Worm (Caenorhabditis elegans) whole organism, young adult: ENCODE measurements around the gene srr-3.

Experiments
- B0019.2 ChIP-seq: fragments of 200-800 bp; sonication (Bioruptor generic); conservative IDR thresholded peaks from 2 replicates; pipeline ENCODE4 v1.3.6; 2022; ENCODE audit warnings: missing genetic modification reagents, missing genetic modification characterization, missing compliant biosample characterization
- B0261.1 ChIP-seq: sonication (generic microtip); optimal IDR thresholded peaks from 2 replicates; lab custom pipeline; 2016; ENCODE audit warnings: mild to moderate bottlenecking, missing genetic modification characterization, moderate library complexity, missing compliant biosample characterization
- C17E4.6 ChIP-seq: fragments of 200-800 bp; sonication (Bioruptor generic); IDR thresholded peaks from 2 replicates; pipeline ENCODE4 v1.3.6; 2022; ENCODE audit warnings: missing genetic modification reagents, missing genetic modification characterization, missing compliant biosample characterization
- F33H1.4 ChIP-seq: fragments of 200-800 bp; sonication (Bioruptor generic); IDR thresholded peaks from 2 replicates; pipeline ENCODE4 v1.3.6; 2022; ENCODE audit warnings: missing genetic modification reagents, missing genetic modification characterization, missing compliant biosample characterization
- K12H6.12 ChIP-seq: fragments of 200-800 bp; sonication (Bioruptor generic); optimal IDR thresholded peaks from 2 replicates; lab custom pipeline; 2018; ENCODE audit warnings: mild to moderate bottlenecking, missing genetic modification characterization, missing compliant biosample characterization
- T07F8.4 ChIP-seq: sonication (generic microtip); optimal IDR thresholded peaks from 2 replicates; lab custom pipeline; 2016; ENCODE audit warnings: mild to moderate bottlenecking, missing genetic modification characterization, moderate library complexity, missing compliant biosample characterization
- T26A5.8 ChIP-seq: sonication (generic microtip); optimal IDR thresholded peaks from 2 replicates; lab custom pipeline; 2016; ENCODE audit warnings: missing genetic modification characterization, missing compliant biosample characterization
- akir-1 ChIP-seq: fragments of 200-800 bp; sonication (Bioruptor generic); optimal IDR thresholded peaks from 2 replicates; lab custom pipeline; 2018; ENCODE audit warnings: mild to moderate bottlenecking, missing genetic modification characterization, moderate library complexity, missing compliant biosample characterization
- atf-7 ChIP-seq: sonication (generic microtip); optimal IDR thresholded peaks from 2 replicates; lab custom pipeline; 2017; ENCODE audit warnings: mild to moderate bottlenecking, missing genetic modification characterization, missing compliant biosample characterization
- attf-3 ChIP-seq: fragments of 200-800 bp; sonication (Bioruptor generic); conservative IDR thresholded peaks from 2 replicates; pipeline ENCODE4 v1.3.6; 2022; ENCODE audit warnings: missing genetic modification reagents, missing genetic modification characterization, missing compliant biosample characterization
- attf-5 ChIP-seq: fragments of 200-800 bp; sonication (Bioruptor generic); optimal IDR thresholded peaks from 2 replicates; lab custom pipeline; 2018; ENCODE audit warnings: mild to moderate bottlenecking, missing genetic modification characterization, missing compliant biosample characterization
- bed-1 ChIP-seq: fragments of 200-800 bp; sonication (Bioruptor generic); IDR thresholded peaks from 2 replicates; pipeline ENCODE4 v1.3.6; 2022; ENCODE audit warnings: missing genetic modification reagents, missing genetic modification characterization, missing compliant biosample characterization
- ceh-58 ChIP-seq: fragments of 200-800 bp; sonication (Bioruptor generic); IDR thresholded peaks from 2 replicates; pipeline ENCODE4 v1.3.6; 2022; ENCODE audit warnings: missing genetic modification characterization, missing compliant biosample characterization
- die-1 ChIP-seq: sonication (generic microtip); optimal IDR thresholded peaks from 2 replicates; lab custom pipeline; 2016; ENCODE audit warnings: missing genotype, mild to moderate bottlenecking, missing genetic modification characterization, missing compliant biosample characterization
- dpl-1 ChIP-seq: fragments of 150-350 bp; optimal IDR thresholded peaks from 2 replicates; lab custom pipeline; 2014; ENCODE audit warnings: missing biosample characterization, missing genetic modification reagents, missing genetic modification characterization
- efl-1 ChIP-seq: fragments of 150-350 bp; optimal IDR thresholded peaks from 2 replicates; lab custom pipeline; 2014; ENCODE audit warnings: missing biosample characterization, missing genetic modification reagents, missing genetic modification characterization
- hlh-26 ChIP-seq: fragments of 200-800 bp; sonication (Bioruptor generic); conservative IDR thresholded peaks from 2 replicates; pipeline ENCODE4 v1.3.6; 2022; ENCODE audit warnings: missing genetic modification reagents, missing genetic modification characterization, missing compliant biosample characterization
- hmg-1.2 ChIP-seq: fragments of 200-800 bp; sonication (Bioruptor generic); IDR thresholded peaks from 2 replicates; pipeline ENCODE4 v1.3.6; 2022; ENCODE audit warnings: missing genetic modification reagents, missing genetic modification characterization, missing compliant biosample characterization
- lin-26 ChIP-seq: fragments of 200-800 bp; sonication (Bioruptor generic); IDR thresholded peaks from 2 replicates; pipeline ENCODE4 v1.3.6; 2022; ENCODE audit warnings: missing genetic modification reagents, missing genetic modification characterization, missing compliant biosample characterization
- lin-35 ChIP-seq, 3 experiments: fragments of 150-350 bp in 2 of 3; sonication (generic microtip) in 1 of 3; optimal IDR thresholded peaks; 2 replicates each; lab custom pipeline; 2014 to 2018; ENCODE audit warnings: missing biosample characterization in 3 of 3, missing genetic modification characterization in 3 of 3, missing genetic modification reagents in 3 of 3
- lin-54 ChIP-seq: fragments of 200-800 bp; sonication (Bioruptor generic); optimal IDR thresholded peaks from 2 replicates; lab custom pipeline; 2018; ENCODE audit warnings: mild to moderate bottlenecking, missing genetic modification characterization, missing compliant biosample characterization
- lir-1 ChIP-seq: fragments of 200-800 bp; sonication (Bioruptor generic); conservative IDR thresholded peaks from 2 replicates; pipeline ENCODE4 v1.3.6; 2022; ENCODE audit warnings: missing genetic modification reagents, missing genetic modification characterization, missing compliant biosample characterization
- madf-6 ChIP-seq: fragments of 200-800 bp; sonication (Bioruptor generic); IDR thresholded peaks from 2 replicates; pipeline ENCODE4 v1.3.6; 2022; ENCODE audit warnings: missing genetic modification reagents, missing genetic modification characterization, missing compliant biosample characterization
- nfyb-1 ChIP-seq: fragments of 200-800 bp; sonication (Bioruptor generic); IDR thresholded peaks from 2 replicates; pipeline ENCODE4 v1.3.6; 2022; ENCODE audit warnings: missing genetic modification reagents, missing genetic modification characterization, missing compliant biosample characterization
- nhr-120 ChIP-seq: fragments of 200-800 bp; sonication (Bioruptor generic); IDR thresholded peaks from 2 replicates; pipeline ENCODE4 v1.3.6; 2022; ENCODE audit warnings: missing genetic modification characterization, missing compliant biosample characterization
- pbrm-1 ChIP-seq: fragments of 200-800 bp; sonication (Bioruptor generic); IDR thresholded peaks from 2 replicates; pipeline ENCODE4 v1.3.6; 2022; ENCODE audit warnings: missing genetic modification reagents, missing genetic modification characterization, missing compliant biosample characterization
- pha-4 ChIP-seq: fragments of 150-350 bp; sonication (generic microtip); optimal IDR thresholded peaks from 2 replicates; lab custom pipeline; 2014; ENCODE audit warnings: missing biosample characterization, missing genetic modification reagents, missing genetic modification characterization
- rcor-1 ChIP-seq: fragments of 200-800 bp; sonication (Bioruptor generic); IDR thresholded peaks from 2 replicates; pipeline ENCODE4 v1.3.6; 2022; ENCODE audit warnings: missing genetic modification reagents, missing genetic modification characterization, missing compliant biosample characterization
- sea-2 ChIP-seq: fragments of 200-800 bp; sonication (Bioruptor generic); IDR thresholded peaks from 2 replicates; pipeline ENCODE4 v1.3.6; 2022; ENCODE audit warnings: missing genetic modification characterization, missing compliant biosample characterization
- snpc-4 ChIP-seq, 5 experiments: fragments of 150-350 bp in 1 of 5; sonication (generic microtip) in 4 of 5; optimal IDR thresholded peaks; 2 replicates each; lab custom pipeline; 2014 to 2018; ENCODE audit warnings: missing genetic modification characterization in 5 of 5, missing biosample characterization in 3 of 5, antibody characterized with exemption in 2 of 5, mild to moderate bottlenecking in 2 of 5, missing compliant biosample characterization in 2 of 5, missing genotype in 2 of 5, moderate library complexity in 2 of 5, missing genetic modification reagents in 1 of 5
- somi-1 ChIP-seq: fragments of 200-800 bp; sonication (Bioruptor generic); optimal IDR thresholded peaks from 2 replicates; lab custom pipeline; 2018; ENCODE audit warnings: mild to moderate bottlenecking, missing genetic modification characterization, missing compliant biosample characterization
- tbp1 ChIP-seq: fragments of 200-800 bp; sonication (Bioruptor generic); optimal IDR thresholded peaks from 2 replicates; lab custom pipeline; 2018; ENCODE audit warnings: mild to moderate bottlenecking, missing genetic modification characterization, missing compliant biosample characterization
- xnd-1 ChIP-seq: sonication (generic microtip); optimal IDR thresholded peaks from 2 replicates; lab custom pipeline; 2016; ENCODE audit warnings: missing genotype, missing genetic modification reagents, missing genetic modification characterization, missing compliant biosample characterization
- ztf-22 ChIP-seq: fragments of 200-800 bp; sonication (Bioruptor generic); optimal IDR thresholded peaks from 2 replicates; lab custom pipeline; 2018; ENCODE audit warnings: mild to moderate bottlenecking, missing genetic modification characterization, moderate library complexity, missing compliant biosample characterization
- ztf-3 ChIP-seq: fragments of 200-800 bp; sonication (Bioruptor generic); optimal IDR thresholded peaks from 2 replicates; lab custom pipeline; 2018; ENCODE audit warnings: mild to moderate bottlenecking, missing genetic modification characterization, missing compliant biosample characterization

Gene srr-3

ce11 chrV:16503164-16503563 lies 5.4 kb downstream of the srr-3 start, which contains the start of gene F36D3.14:
F36D3.14 (minus strand) TSS chrV:16503264.
- TF ChIP-seq lin-26 (GFP tag; lab: Robert Waterston, UW), result no peak

ce11 chrV:16499006-16499405 lies 9.6 kb downstream of the srr-3 start, which contains the start of gene F36D3.1:
F36D3.1 (plus strand) TSS chrV:16499352.
- TF ChIP-seq dpl-1 (GFP tag; lab: Kevin White, UChicago) (peak; percentile 21), attf-5 (peak; percentile 21), rcor-1 (no peak), efl-1 (GFP tag; lab: Kevin White, UChicago) (peak; percentile 38), hmg-1.2 (GFP tag; lab: Robert Waterston, UW) (peak; percentile 34; the same call in 1 of the 2 replicates), nhr-120 (GFP tag; lab: Robert Waterston, UW) (no peak), atf-7 (tag; lab: Kevin White, UChicago) (no peak), lin-35 (GFP tag; optimal IDR thresholded peaks at IDR 0.05; lab: Kevin White, UChicago) (peak in 1 of 3 experiments; percentile 79), F33H1.4 (GFP tag; lab: Robert Waterston, UW) (no peak), lir-1 (GFP tag; lab: Robert Waterston, UW) (no peak), somi-1 (GFP tag; lab: Kevin White, UChicago) (no peak), bed-1 (GFP tag; lab: Robert Waterston, UW) (no peak), lin-54 (GFP tag; lab: Kevin White, UChicago) (peak; percentile 35), C17E4.6 (no peak), T26A5.8 (no peak), B0019.2 (GFP tag; lab: Robert Waterston, UW) (no peak), pha-4 (tag; lab: Kevin White, UChicago) (no peak), ceh-58 (GFP tag; lab: Robert Waterston, UW) (no peak), snpc-4 (GFP tag; optimal IDR thresholded peaks at IDR 0.05; lab: Kevin White, UChicago) (no peak), snpc-4 (tag; optimal IDR thresholded peaks at IDR 0.05; lab: Kevin White, UChicago) (peak in 2 of 4 experiments; percentile 3 to 45), ztf-22 (no peak)

- no peak for TF ChIP-seq B0019.2 (GFP tag; lab: Robert Waterston, UW)
- TF ChIP-seq attf-3, result no peak
- TF ChIP-seq madf-6 (GFP tag; lab: Robert Waterston, UW), result no peak
- no peak for TF ChIP-seq akir-1 (GFP tag; lab: Kevin White, UChicago)
- no peak for TF ChIP-seq hlh-26 (GFP tag; lab: Robert Waterston, UW)
- TF ChIP-seq xnd-1 (tag; lab: Kevin White, UChicago), result no peak
- TF ChIP-seq sea-2 (GFP tag; lab: Robert Waterston, UW), result no peak
- TF ChIP-seq somi-1 (GFP tag; lab: Kevin White, UChicago), result no peak
- TF ChIP-seq ztf-3, result no peak
- no peak for TF ChIP-seq die-1 (tag; lab: Kevin White, UChicago)
- no peak for TF ChIP-seq K12H6.12 (tag; lab: Kevin White, UChicago)
- no peak for TF ChIP-seq dpl-1 (GFP tag; lab: Kevin White, UChicago)
- TF ChIP-seq T07F8.4 (tag; lab: Kevin White, UChicago), result no peak
- TF ChIP-seq nfyb-1 (GFP tag; lab: Robert Waterston, UW), result no peak
- no peak for TF ChIP-seq pbrm-1 (GFP tag; lab: Robert Waterston, UW)
- TF ChIP-seq tbp1, result no peak
- no peak for TF ChIP-seq B0261.1 (tag; lab: Kevin White, UChicago)
- TF ChIP-seq lin-54 (GFP tag; lab: Kevin White, UChicago), result no peak
Measured at ce11 chrV:16497504-16497903, 11.1 kb downstream of the srr-3 start, which contains the start of gene srh-136. srh-136 (minus strand) TSS chrV:16497596.
